Worm (Caenorhabditis elegans) whole organism, late embryonic: Measurements from ENCODE around the gene C06G1.1.

Experiments
- ama-1 ChIP-seq: fragments of 150-350 bp; optimal IDR thresholded peaks from 2 replicates; lab custom pipeline; 2014
- elt-2 ChIP-seq: sonication (generic microtip); optimal IDR thresholded peaks from 2 replicates; lab custom pipeline; 2016; ENCODE audit warnings: missing genetic modification reagents, missing genetic modification characterization, missing compliant biosample characterization
- ets-4 ChIP-seq: sonication (generic microtip); optimal IDR thresholded peaks from 2 replicates; lab custom pipeline; 2016; ENCODE audit warnings: missing genetic modification characterization, missing compliant biosample characterization
- nhr-232 ChIP-seq: sonication (generic microtip); optimal IDR thresholded peaks from 2 replicates; lab custom pipeline; 2016; ENCODE audit warnings: missing genetic modification characterization, missing compliant biosample characterization
- pha-2 ChIP-seq: sonication (generic microtip); optimal IDR thresholded peaks from 2 replicates; lab custom pipeline; 2017; ENCODE audit warnings: mild to moderate bottlenecking, missing genetic modification characterization, missing compliant biosample characterization
- pha-4 ChIP-seq: fragments of 150-350 bp; optimal IDR thresholded peaks from 2 replicates; lab custom pipeline; 2018; ENCODE audit warnings: missing biosample characterization, missing genetic modification reagents, missing genetic modification characterization
- pqm-1 ChIP-seq: sonication (generic microtip); optimal IDR thresholded peaks from 2 replicates; lab custom pipeline; 2016; ENCODE audit warnings: missing genetic modification characterization, missing compliant biosample characterization
- rnt-1 ChIP-seq: sonication (generic microtip); optimal IDR thresholded peaks from 2 replicates; lab custom pipeline; 2016; ENCODE audit warnings: missing genetic modification characterization, missing compliant biosample characterization
- unc-42 ChIP-seq: sonication (generic microtip); optimal IDR thresholded peaks from 2 replicates; lab custom pipeline; 2016; ENCODE audit warnings: missing genotype, missing genetic modification characterization, missing compliant biosample characterization
- unc-55 ChIP-seq: sonication (generic microtip); optimal IDR thresholded peaks from 2 replicates; lab custom pipeline; 2017; ENCODE audit warnings: missing biosample characterization, missing genetic modification reagents, missing genetic modification characterization

- no peak for TF ChIP-seq rnt-1 (tag; lab: Kevin White, UChicago)
- TF ChIP-seq pha-4 (tag; lab: Kevin White, UChicago) = no peak
- no peak for TF ChIP-seq ama-1
- peak; percentile 3 for TF ChIP-seq pha-2
- no peak for TF ChIP-seq unc-42 (tag; lab: Kevin White, UChicago)
- no peak for TF ChIP-seq unc-55 (GFP tag; lab: Kevin White, UChicago)
- TF ChIP-seq ets-4 (tag; lab: Kevin White, UChicago) = no peak
- TF ChIP-seq nhr-232 (tag; lab: Kevin White, UChicago) = peak; percentile 28
- TF ChIP-seq pqm-1 (tag; lab: Kevin White, UChicago) = no peak
- peak; percentile 53 for TF ChIP-seq elt-2 (tag; lab: Kevin White, UChicago)
Measured at ce11 chrX:16602457-16602856, 30.7 kb upstream of the C06G1.1 start, which contains the start of gene F59C12.4.
